Worm (Caenorhabditis elegans) whole organism, midembryonic: ENCODE results near the gene ketn-1.

Experiments
- cog-1 ChIP-seq: sonication (generic microtip); optimal IDR thresholded peaks from 2 replicates; lab custom pipeline; 2016; ENCODE audit warnings: missing genetic modification characterization, missing compliant biosample characterization
- flt-1 ChIP-seq: fragments of 200-800 bp; sonication (Bioruptor generic); IDR thresholded peaks from 2 replicates; pipeline ENCODE4 v1.3.6; 2022; ENCODE audit warnings: missing genetic modification characterization, missing compliant biosample characterization

DNA sequence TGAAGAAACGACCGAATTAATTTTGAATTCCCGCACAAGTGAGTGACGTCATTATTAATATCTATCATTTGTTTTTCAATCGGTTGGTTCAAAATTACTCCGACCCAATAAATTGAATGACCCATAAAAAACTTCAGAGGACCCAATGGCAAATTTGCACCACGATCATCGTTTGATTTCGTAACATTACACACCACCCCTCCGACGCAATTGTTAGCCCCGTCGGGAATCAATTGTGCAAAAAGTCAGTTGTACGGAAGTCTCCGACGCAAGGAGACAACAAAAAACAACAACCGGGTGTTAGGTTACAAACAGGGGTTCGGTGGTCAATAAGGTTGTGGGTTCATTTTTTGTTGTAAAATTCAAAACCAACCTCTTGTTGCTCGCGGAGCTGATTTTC is 5.7 kb downstream of the ketn-1 start:
- TF ChIP-seq cog-1 (tag; lab: Kevin White, UChicago) (no peak), flt-1 (GFP tag; lab: Robert Waterston, UW) (no peak)
